Worm (Caenorhabditis elegans) whole organism, early embryonic: ENCODE data around the gene mca-2.

ENCODE experiments used
- B0310.2 ChIP-seq: sonication (generic microtip); optimal IDR thresholded peaks from 2 replicates; lab custom pipeline; 2016; ENCODE audit warnings: mild to moderate bottlenecking, missing genetic modification characterization, missing compliant biosample characterization
- F13C5.2 ChIP-seq: sonication (generic microtip); optimal IDR thresholded peaks from 2 replicates; lab custom pipeline; 2017; ENCODE audit warnings: mild to moderate bottlenecking, missing genetic modification characterization, inconsistent platforms, missing compliant biosample characterization
- aly-1 ChIP-seq: sonication (generic microtip); optimal IDR thresholded peaks from 2 replicates; lab custom pipeline; 2016; ENCODE audit warnings: missing genetic modification characterization, missing compliant biosample characterization
- ama-1 ChIP-seq: fragments of 150-350 bp; optimal IDR thresholded peaks from 2 replicates; lab custom pipeline; 2014
- ceh-13 ChIP-seq: fragments of 200-800 bp; sonication (Bioruptor generic); optimal IDR thresholded peaks from 2 replicates; lab custom pipeline; 2018; ENCODE audit warnings: mild to moderate bottlenecking, missing genetic modification characterization, missing compliant biosample characterization
- ets-7 ChIP-seq: sonication (generic microtip); optimal IDR thresholded peaks from 2 replicates; lab custom pipeline; 2016; ENCODE audit warnings: missing genotype, missing genetic modification characterization, missing compliant biosample characterization
- flt-1 ChIP-seq: fragments of 200-800 bp; sonication (Bioruptor generic); IDR thresholded peaks from 2 replicates; pipeline ENCODE4 v1.3.6; 2022; ENCODE audit warnings: missing genetic modification characterization, missing compliant biosample characterization
- hnd-1 ChIP-seq: sonication (generic microtip); optimal IDR thresholded peaks from 2 replicates; lab custom pipeline; 2016; ENCODE audit warnings: missing genetic modification characterization, missing compliant biosample characterization
- pes-1 ChIP-seq: fragments of 200-800 bp; sonication (Bioruptor generic); IDR thresholded peaks from 2 replicates; pipeline ENCODE4 v1.3.6; 2022; ENCODE audit warnings: missing genetic modification reagents, missing genetic modification characterization, missing compliant biosample characterization
- scrt-1 ChIP-seq: fragments of 200-800 bp; sonication (Bioruptor generic); IDR thresholded peaks from 2 replicates; pipeline ENCODE4 v1.3.6; 2022; ENCODE audit warnings: missing genetic modification characterization, missing compliant biosample characterization
- sea-1 ChIP-seq: fragments of 200-800 bp; sonication (Bioruptor generic); conservative IDR thresholded peaks from 2 replicates; pipeline ENCODE4 v1.3.6; 2022; ENCODE audit warnings: missing genetic modification characterization, missing compliant biosample characterization
- tbx-11 ChIP-seq: fragments of 200-800 bp; sonication (Bioruptor generic); IDR thresholded peaks from 2 replicates; pipeline ENCODE4 v1.3.6; 2022; ENCODE audit warnings: missing genetic modification characterization, missing compliant biosample characterization
- tbx-37 ChIP-seq: fragments of 200-800 bp; sonication (Bioruptor generic); conservative IDR thresholded peaks from 2 replicates; pipeline ENCODE4 v1.3.6; 2022; ENCODE audit warnings: missing genetic modification reagents, missing genetic modification characterization, missing compliant biosample characterization

ce11 chrIV:2137478-2137877 is 53.6 kb downstream of the mca-2 start:
- no peak for TF ChIP-seq tbx-11
- no peak for TF ChIP-seq ama-1 (lab: Kevin White, UChicago)
- no peak for TF ChIP-seq tbx-37 (GFP tag; lab: Robert Waterston, UW)
- TF ChIP-seq aly-1 = no peak
- no peak for TF ChIP-seq F13C5.2
- no peak for TF ChIP-seq pes-1 (GFP tag; lab: Robert Waterston, UW)
- TF ChIP-seq hnd-1 (tag; lab: Kevin White, UChicago) = no peak
- no peak for TF ChIP-seq ceh-13 (GFP tag; lab: Kevin White, UChicago)
- no peak for TF ChIP-seq B0310.2 (tag; lab: Kevin White, UChicago)
- TF ChIP-seq flt-1 (GFP tag; lab: Robert Waterston, UW) = no peak
- no peak for TF ChIP-seq sea-1 (GFP tag; lab: Robert Waterston, UW)
- TF ChIP-seq scrt-1 = no peak
- TF ChIP-seq ets-7 (tag; lab: Kevin White, UChicago) = no peak
